Worm (Caenorhabditis elegans): ENCODE results near the gene C44C10.5.

- no peak for TF ChIP-seq dao-5 (tag; optimal IDR thresholded peaks at IDR 0.05)
- TF ChIP-seq him-1 (tag; optimal IDR thresholded peaks at IDR 0.05) = no peak
- TF ChIP-seq W03F9.2 (tag; optimal IDR thresholded peaks at IDR 0.05) = no peak
Observed at ce11 chrX:11679211-11679977, 10.9 kb upstream of the C44C10.5 start.

Data from whole organism, L4/young adult.